Worm (Caenorhabditis elegans) whole organism, young adult: ENCODE measurements around the gene abhd-5.2.

ENCODE experiments used
- B0035.1 ChIP-seq: sonication (generic microtip); optimal IDR thresholded peaks from 2 replicates; lab custom pipeline; 2016; ENCODE audit warnings: missing genetic modification characterization, mild to moderate bottlenecking, missing compliant biosample characterization, missing genotype, missing genetic modification reagents
- C17E4.6 ChIP-seq: fragments of 200-800 bp; sonication (Bioruptor generic); IDR thresholded peaks from 2 replicates; pipeline ENCODE4 v1.3.6; 2022; ENCODE audit warnings: missing genetic modification reagents, missing genetic modification characterization, missing compliant biosample characterization
- F22D6.2 ChIP-seq: sonication (generic microtip); optimal IDR thresholded peaks from 2 replicates; lab custom pipeline; 2016; ENCODE audit warnings: mild to moderate bottlenecking, missing genetic modification characterization, missing compliant biosample characterization
- F49E8.2 ChIP-seq: sonication (generic microtip); optimal IDR thresholded peaks from 3 replicates; lab custom pipeline; 2017; ENCODE audit warnings: missing genetic modification characterization, mild to moderate bottlenecking, missing compliant biosample characterization, antibody characterized with exemption, moderate library complexity; ENCODE audit not compliant: insufficient read depth
- F57A8.1 ChIP-seq: fragments of 200-800 bp; sonication (Bioruptor generic); optimal IDR thresholded peaks from 2 replicates; lab custom pipeline; 2018; ENCODE audit warnings: mild to moderate bottlenecking, missing genetic modification characterization, moderate library complexity, missing compliant biosample characterization
- K11D2.4 ChIP-seq: fragments of 200-800 bp; sonication (Bioruptor generic); IDR thresholded peaks from 2 replicates; pipeline ENCODE4 v1.3.6; 2022; ENCODE audit warnings: missing genetic modification reagents, missing genetic modification characterization, missing compliant biosample characterization
- Y53G8AR.9 ChIP-seq: fragments of 200-800 bp; sonication (Bioruptor generic); conservative IDR thresholded peaks from 2 replicates; pipeline ENCODE4 v1.3.6; 2022; ENCODE audit warnings: missing genetic modification reagents, missing genetic modification characterization, missing compliant biosample characterization
- ZK185.1 ChIP-seq: sonication (generic microtip); optimal IDR thresholded peaks from 2 replicates; lab custom pipeline; 2016; ENCODE audit warnings: mild to moderate bottlenecking, missing genetic modification characterization, missing compliant biosample characterization; ENCODE audit not compliant: poor library complexity, severe bottlenecking
- atf-7 ChIP-seq: sonication (generic microtip); optimal IDR thresholded peaks from 2 replicates; lab custom pipeline; 2017; ENCODE audit warnings: mild to moderate bottlenecking, missing genetic modification characterization, missing compliant biosample characterization
- attf-6 ChIP-seq: fragments of 200-800 bp; sonication (Bioruptor generic); IDR thresholded peaks from 2 replicates; pipeline ENCODE4 v1.3.6; 2022; ENCODE audit warnings: missing genetic modification reagents, missing genetic modification characterization, missing compliant biosample characterization
- cebp-1 ChIP-seq, 2 experiments: fragments of 200-800 bp in 1 of 2; sonication (Bioruptor generic) in 1 of 2; sonication (generic microtip) in 1 of 2; IDR thresholded peaks in 1 of 2; optimal IDR thresholded peaks in 1 of 2; 2 replicates each; pipeline versions ENCODE4 v1.3.6 to Lab custom; 2017 to 2022; ENCODE audit warnings: missing compliant biosample characterization in 2 of 2, missing genetic modification characterization in 2 of 2, mild to moderate bottlenecking in 1 of 2, missing genetic modification reagents in 1 of 2, moderate library complexity in 1 of 2
- dpl-1 ChIP-seq: fragments of 150-350 bp; optimal IDR thresholded peaks from 2 replicates; lab custom pipeline; 2014; ENCODE audit warnings: missing biosample characterization, missing genetic modification reagents, missing genetic modification characterization
- efl-1 ChIP-seq: fragments of 150-350 bp; optimal IDR thresholded peaks from 2 replicates; lab custom pipeline; 2014; ENCODE audit warnings: missing biosample characterization, missing genetic modification reagents, missing genetic modification characterization
- fkh-3 ChIP-seq: sonication (generic microtip); optimal IDR thresholded peaks from 2 replicates; lab custom pipeline; 2016; ENCODE audit warnings: mild to moderate bottlenecking, missing genetic modification characterization, missing compliant biosample characterization
- lin-40 ChIP-seq: sonication (generic microtip); optimal IDR thresholded peaks from 2 replicates; lab custom pipeline; 2016; ENCODE audit warnings: missing genetic modification characterization, mild to moderate bottlenecking, missing compliant biosample characterization, missing genotype, missing genetic modification reagents
- madf-6 ChIP-seq: fragments of 200-800 bp; sonication (Bioruptor generic); IDR thresholded peaks from 2 replicates; pipeline ENCODE4 v1.3.6; 2022; ENCODE audit warnings: missing genetic modification reagents, missing genetic modification characterization, missing compliant biosample characterization
- madf-8 ChIP-seq: fragments of 200-800 bp; sonication (Bioruptor generic); conservative IDR thresholded peaks from 2 replicates; pipeline ENCODE4 v1.3.6; 2022; ENCODE audit warnings: missing genetic modification reagents, missing genetic modification characterization, missing compliant biosample characterization
- nfya-1 ChIP-seq: sonication (generic microtip); optimal IDR thresholded peaks from 2 replicates; lab custom pipeline; 2017; ENCODE audit warnings: antibody characterized with exemption, missing compliant biosample characterization, missing genetic modification characterization, borderline replicate concordance; ENCODE audit not compliant: insufficient read depth
- nhr-120 ChIP-seq: fragments of 200-800 bp; sonication (Bioruptor generic); IDR thresholded peaks from 2 replicates; pipeline ENCODE4 v1.3.6; 2022; ENCODE audit warnings: missing genetic modification characterization, missing compliant biosample characterization
- pbrm-1 ChIP-seq: fragments of 200-800 bp; sonication (Bioruptor generic); IDR thresholded peaks from 2 replicates; pipeline ENCODE4 v1.3.6; 2022; ENCODE audit warnings: missing genetic modification reagents, missing genetic modification characterization, missing compliant biosample characterization
- snpc-1.1 ChIP-seq: sonication (generic microtip); optimal IDR thresholded peaks from 2 replicates; lab custom pipeline; 2017; ENCODE audit warnings: missing genetic modification characterization, mild to moderate bottlenecking, missing compliant biosample characterization, antibody characterized with exemption, moderate library complexity, missing genotype, missing genetic modification reagents; ENCODE audit not compliant: insufficient read depth
- snpc-1.3 ChIP-seq: sonication (generic microtip); optimal IDR thresholded peaks from 2 replicates; lab custom pipeline; 2017; ENCODE audit warnings: missing genetic modification characterization, mild to moderate bottlenecking, missing compliant biosample characterization, antibody characterized with exemption, moderate library complexity, missing genotype, missing genetic modification reagents; ENCODE audit not compliant: insufficient read depth
- snpc-3.4 ChIP-seq: sonication (generic microtip); optimal IDR thresholded peaks from 2 replicates; lab custom pipeline; 2017; ENCODE audit warnings: missing genetic modification characterization, mild to moderate bottlenecking, missing compliant biosample characterization, antibody characterized with exemption, moderate library complexity, missing genotype, missing genetic modification reagents
- sptf-2 ChIP-seq: fragments of 200-800 bp; sonication (Bioruptor generic); optimal IDR thresholded peaks from 2 replicates; lab custom pipeline; 2018; ENCODE audit warnings: mild to moderate bottlenecking, missing genetic modification characterization, missing compliant biosample characterization
- zim-3 ChIP-seq: sonication (generic microtip); optimal IDR thresholded peaks from 2 replicates; lab custom pipeline; 2017; ENCODE audit warnings: mild to moderate bottlenecking, missing genetic modification characterization, moderate library complexity, missing compliant biosample characterization

Gene abhd-5.2

DNA sequence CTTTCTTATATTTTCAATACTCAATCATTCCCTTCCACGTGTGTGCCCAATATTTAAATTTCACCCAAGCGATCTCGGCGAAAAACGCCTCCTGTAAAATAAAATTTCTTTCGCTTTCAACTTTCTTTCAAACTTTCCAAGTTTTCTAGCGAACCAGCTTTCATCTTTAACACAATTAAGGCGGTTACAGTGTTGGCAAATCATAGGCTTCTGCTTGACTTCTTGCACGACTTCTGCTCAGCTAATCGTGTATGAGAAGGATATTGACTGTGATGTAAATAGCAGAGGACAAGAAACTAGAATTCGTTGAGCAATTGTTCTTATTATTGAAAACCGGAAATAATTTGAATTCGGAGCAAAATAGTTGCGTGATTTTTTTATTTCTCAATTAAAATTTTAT is 46.8 kb downstream of the abhd-5.2 start (continued):
- TF ChIP-seq madf-6 (peak; percentile 84), Y53G8AR.9 (GFP tag; lab: Robert Waterston, UW) (peak; percentile 83), snpc-1.3 (tag; lab: Kevin White, UChicago) (peak; percentile 45), efl-1 (GFP tag; lab: Kevin White, UChicago) (peak; percentile 38), madf-8 (GFP tag; lab: Robert Waterston, UW) (peak; percentile 53), snpc-1.1 (no peak), attf-6 (GFP tag; lab: Robert Waterston, UW) (peak; percentile 70; the same call in 1 of the 2 replicates), B0035.1 (tag; lab: Kevin White, UChicago) (no peak), F57A8.1 (GFP tag; lab: Kevin White, UChicago) (no peak), F49E8.2 (tag; lab: Kevin White, UChicago) (peak; percentile 38), nhr-120 (GFP tag; lab: Robert Waterston, UW) (no peak), C17E4.6 (GFP tag; lab: Robert Waterston, UW) (no peak), atf-7 (tag; lab: Kevin White, UChicago) (no peak)
- TF ChIP-seq, all 124 proteins: peak for 37

DNA sequence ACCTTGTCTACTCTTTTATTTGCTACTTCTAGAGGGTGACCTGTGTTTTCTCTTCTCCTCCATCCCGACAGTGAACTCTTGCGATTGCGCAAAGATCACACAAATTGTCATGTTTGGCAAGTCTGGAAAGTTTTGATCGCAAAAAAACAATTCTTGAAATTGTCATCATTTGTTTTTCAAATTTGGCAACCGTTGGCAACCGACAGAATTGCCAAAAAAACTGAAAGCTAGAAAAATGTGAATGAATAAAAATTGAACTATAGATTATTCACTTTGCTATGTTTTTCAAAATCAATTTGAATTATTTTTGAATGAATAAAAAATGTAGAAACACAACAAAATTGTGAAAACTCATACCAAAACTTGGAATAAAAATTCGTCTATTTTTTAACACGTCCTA is 50.5 kb downstream of the abhd-5.2 start, which contains the start of gene ugt-11:
TSS of gene ugt-11 (minus strand) at position 101 of the 400 bp plus-strand sequence.
- TF ChIP-seq pbrm-1 (GFP tag; lab: Robert Waterston, UW): no peak
- TF ChIP-seq sptf-2: no peak
- TF ChIP-seq F22D6.2 (tag; lab: Kevin White, UChicago): no peak
- no peak for TF ChIP-seq K11D2.4 (GFP tag; lab: Robert Waterston, UW)
- no peak for TF ChIP-seq lin-40 (tag; lab: Kevin White, UChicago)
- no peak for TF ChIP-seq snpc-3.4
- TF ChIP-seq ZK185.1 (tag; lab: Kevin White, UChicago): no peak
- TF ChIP-seq zim-3: no peak
- TF ChIP-seq cebp-1 (GFP tag; IDR thresholded peaks at IDR 0.05; lab: Robert Waterston, UW): no peak
- TF ChIP-seq cebp-1 (tag; optimal IDR thresholded peaks at IDR 0.05; lab: Kevin White, UChicago): no peak
- no peak for TF ChIP-seq nfya-1 (tag; lab: Kevin White, UChicago)
- no peak for TF ChIP-seq dpl-1
- TF ChIP-seq B0035.1 (tag; lab: Kevin White, UChicago): no peak
- TF ChIP-seq madf-8 (GFP tag; lab: Robert Waterston, UW): no peak

DNA sequence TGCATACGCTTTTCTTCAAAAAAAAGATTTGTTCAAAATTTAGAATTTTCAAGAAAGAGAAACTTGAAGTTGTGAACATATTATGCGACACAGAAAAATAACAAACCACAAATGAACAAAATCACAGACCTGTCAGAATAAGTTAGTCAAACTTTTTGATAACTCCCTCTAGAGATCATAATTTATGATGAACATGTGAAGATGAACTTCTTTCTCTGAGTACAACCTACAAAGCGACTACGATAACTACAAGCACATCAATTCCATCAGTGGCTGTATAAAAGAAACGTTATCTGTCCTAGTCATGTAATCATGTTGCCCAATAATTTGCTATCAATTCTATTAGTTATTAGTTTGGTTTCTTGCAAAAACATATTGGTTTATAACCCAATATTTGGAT is 51.3 kb downstream of the abhd-5.2 start, which contains the start of gene ugt-9:
TSS of gene ugt-9 (plus strand) at position 305 of the 400 bp plus-strand sequence.
- TF ChIP-seq fkh-3 (tag; lab: Kevin White, UChicago): no peak
